Fruit fly (Drosophila melanogaster) whole organism, pupa: ENCODE data around the gene CG14720.
A peak's percentile ranks its signal among the peaks of the same experiment; 100 is the strongest.

Experiments
- CG10348 ChIP-seq: fragments of 200-800 bp; sonication (Bioruptor generic); IDR thresholded peaks from 2 replicates; pipeline ENCODE4 v1.3.6; 2022; ENCODE audit warnings: missing biosample characterization, missing genetic modification characterization
- CG12605 ChIP-seq: fragments of 200-800 bp; sonication (Bioruptor generic); IDR thresholded peaks from 2 replicates; pipeline ENCODE4 v1.3.6; 2022; ENCODE audit warnings: missing biosample characterization, missing genetic modification characterization
- CG13204 ChIP-seq: fragments of 200-800 bp; sonication (Bioruptor generic); optimal IDR thresholded peaks from 2 replicates; lab custom pipeline; 2018; ENCODE audit warnings: missing biosample characterization, mild to moderate bottlenecking, missing genetic modification characterization, moderate library complexity
- CG14655 ChIP-seq: fragments of 200-800 bp; sonication (Bioruptor generic); optimal IDR thresholded peaks from 3 replicates; lab custom pipeline; 2017; ENCODE audit warnings: mild to moderate bottlenecking, missing biosample characterization, missing genetic modification reagents, missing genetic modification characterization
- CG15710 ChIP-seq: fragments of 200-800 bp; sonication (Bioruptor generic); optimal IDR thresholded peaks from 2 replicates; lab custom pipeline; 2018; ENCODE audit warnings: missing biosample characterization, mild to moderate bottlenecking, missing genetic modification characterization, moderate library complexity
- CG17806 ChIP-seq: fragments of 200-800 bp; sonication (Bioruptor generic); optimal IDR thresholded peaks from 2 replicates; lab custom pipeline; 2018; ENCODE audit warnings: missing biosample characterization, mild to moderate bottlenecking, missing genetic modification characterization, moderate library complexity
- CG32121 ChIP-seq: fragments of 200-800 bp; sonication (Bioruptor generic); IDR thresholded peaks from 2 replicates; pipeline ENCODE4 v1.3.6; 2022; ENCODE audit warnings: missing biosample characterization, missing genetic modification characterization
- CG34367 ChIP-seq: fragments of 200-800 bp; sonication (Bioruptor generic); optimal IDR thresholded peaks from 2 replicates; lab custom pipeline; 2018; ENCODE audit warnings: missing biosample characterization, mild to moderate bottlenecking, missing genetic modification characterization
- CG4496 ChIP-seq: fragments of 200-800 bp; sonication (Bioruptor generic); IDR thresholded peaks from 3 replicates; pipeline ENCODE4 v1.3.6; 2022; ENCODE audit warnings: missing biosample characterization, missing genetic modification characterization
- CG8159 ChIP-seq: fragments of 200-800 bp; sonication (Bioruptor generic); optimal IDR thresholded peaks from 3 replicates; lab custom pipeline; 2018; ENCODE audit warnings: missing biosample characterization, mild to moderate bottlenecking, missing genetic modification characterization, moderate library complexity
- CG8301 ChIP-seq: fragments of 200-800 bp; sonication (Bioruptor generic); optimal IDR thresholded peaks from 2 replicates; lab custom pipeline; 2018; ENCODE audit warnings: missing biosample characterization, mild to moderate bottlenecking, missing genetic modification characterization
- CG9948 ChIP-seq: fragments of 200-800 bp; sonication (Bioruptor generic); optimal IDR thresholded peaks from 2 replicates; lab custom pipeline; 2018; ENCODE audit warnings: missing biosample characterization, mild to moderate bottlenecking, missing genetic modification characterization, moderate library complexity
- D1 ChIP-seq: fragments of 200-800 bp; sonication (Bioruptor generic); optimal IDR thresholded peaks from 2 replicates; lab custom pipeline; 2018; ENCODE audit warnings: missing biosample characterization, mild to moderate bottlenecking, missing genetic modification characterization, moderate library complexity
- EcR ChIP-seq: fragments of 200-800 bp; sonication (Bioruptor generic); optimal IDR thresholded peaks from 3 replicates; lab custom pipeline; 2019; ENCODE audit warnings: missing biosample characterization, missing genetic modification characterization, mild to moderate bottlenecking, moderate library complexity, missing genetic modification reagents
- Ets98B ChIP-seq: fragments of 200-800 bp; sonication (Bioruptor generic); IDR thresholded peaks from 2 replicates; pipeline ENCODE4 v1.3.6; 2022; ENCODE audit warnings: missing biosample characterization, missing genetic modification characterization
- Pif1A ChIP-seq: fragments of 200-800 bp; sonication (Bioruptor generic); optimal IDR thresholded peaks from 3 replicates; lab custom pipeline; 2016; ENCODE audit warnings: missing biosample characterization, missing genetic modification characterization
- Pif1B ChIP-seq: fragments of 200-800 bp; sonication (Bioruptor generic); optimal IDR thresholded peaks from 3 replicates; lab custom pipeline; 2016; ENCODE audit warnings: missing biosample characterization, missing genetic modification characterization
- Snoo ChIP-seq: fragments of 200-800 bp; sonication (Bioruptor generic); optimal IDR thresholded peaks from 3 replicates; lab custom pipeline; 2017; ENCODE audit warnings: missing biosample characterization, mild to moderate bottlenecking, missing genetic modification characterization, inconsistent platforms
- fd96Ca ChIP-seq: fragments of 200-800 bp; sonication (Bioruptor generic); IDR thresholded peaks from 3 replicates; pipeline ENCODE4 v1.3.6; 2022; ENCODE audit warnings: missing biosample characterization, missing genetic modification characterization
- gl ChIP-seq: fragments of 200-800 bp; sonication (Bioruptor generic); optimal IDR thresholded peaks from 2 replicates; lab custom pipeline; 2018; ENCODE audit warnings: missing biosample characterization, mild to moderate bottlenecking, missing genetic modification characterization
- rn ChIP-seq: fragments of 200-800 bp; sonication (Bioruptor generic); IDR thresholded peaks from 2 replicates; pipeline ENCODE4 v1.3.6; 2022; ENCODE audit warnings: missing biosample characterization, missing genetic modification characterization

The CG14720 gene

dm6 chr3R:11679513-11679912 is 32.0 kb upstream of the CG14720 start, which contains the start of the genes Taf12 and Ho:
Taf12 (minus strand) TSS chr3R:11679690.
Ho (plus strand) TSS chr3R:11679743.
- no peak for TF ChIP-seq CG13204 (GFP tag; lab: Kevin White, UChicago)
- peak; percentile 9 for TF ChIP-seq EcR (GFP tag; lab: Kevin White, UChicago)

dm6 chr3R:11683675-11684074 is 27.8 kb upstream of the CG14720 start:
- no peak for TF ChIP-seq CG14655 (GFP tag; lab: Kevin White, UChicago)
- TF ChIP-seq CG10348, result no peak
- TF ChIP-seq EcR (GFP tag; lab: Kevin White, UChicago), result no peak
- TF ChIP-seq fd96Ca (GFP tag; lab: Robert Waterston, UW), result no peak
- no peak for TF ChIP-seq D1 (tag; lab: Kevin White, UChicago)
- no peak for TF ChIP-seq CG15710
- no peak for TF ChIP-seq CG32121
- no peak for TF ChIP-seq Pif1A (GFP tag; lab: Kevin White, UChicago)

dm6 chr3R:11684316-11684715 is 27.2 kb upstream of the CG14720 start, which contains the start of gene CG6830:
CG6830 (minus strand) TSS chr3R:11684342.
- TF ChIP-seq CG32121, result no peak
- no peak for TF ChIP-seq CG17806 (tag; lab: Kevin White, UChicago)
- no peak for TF ChIP-seq gl (tag; lab: Kevin White, UChicago)
- TF ChIP-seq Pif1B (GFP tag; lab: Kevin White, UChicago), result no peak
- TF ChIP-seq, all 21 proteins: peak for 0

dm6 chr3R:11688055-11688454 is 23.4 kb upstream of the CG14720 start, which contains the start of gene CG6834:
CG6834 (minus strand) TSS chr3R:11688133.
- TF ChIP-seq CG8159 (tag; lab: Kevin White, UChicago) (no peak), EcR (GFP tag; lab: Kevin White, UChicago) (peak; percentile 57)

dm6 chr3R:11689900-11690299 is 21.6 kb upstream of the CG14720 start, which contains the start of gene CG6908:
CG6908 (minus strand) TSS chr3R:11690051.
- TF ChIP-seq CG34367 (no peak), CG32121 (0 out of 2 replicates have a peak, but pooled peaks have one; percentile 30), EcR (GFP tag; lab: Kevin White, UChicago) (peak; percentile 37)
- TF ChIP-seq, all 21 proteins: peak for 2

dm6 chr3R:11690857-11691471 is 20.5 kb upstream of the CG14720 start:
- no peak for TF ChIP-seq gl (tag; lab: Kevin White, UChicago)
- no peak for TF ChIP-seq CG32121
- TF ChIP-seq CG9948 (tag; lab: Kevin White, UChicago), result no peak
- TF ChIP-seq CG4496, result no peak
- TF ChIP-seq rn (GFP tag; lab: Robert Waterston, UW), result no peak
- TF ChIP-seq CG15710, result no peak
- TF ChIP-seq Pif1A (GFP tag; lab: Kevin White, UChicago), result no peak
- TF ChIP-seq fd96Ca (GFP tag; lab: Robert Waterston, UW), result no peak
- no peak for TF ChIP-seq Snoo (tag; lab: Kevin White, UChicago)
- TF ChIP-seq D1 (tag; lab: Kevin White, UChicago), result no peak
- TF ChIP-seq Pif1B (GFP tag; lab: Kevin White, UChicago), result no peak
- TF ChIP-seq CG8301 (tag; lab: Kevin White, UChicago), result no peak
- no peak for TF ChIP-seq CG13204 (GFP tag; lab: Kevin White, UChicago)
- no peak for TF ChIP-seq EcR (GFP tag; lab: Kevin White, UChicago)
- TF ChIP-seq CG10348, result no peak
- TF ChIP-seq CG34367, result no peak
- TF ChIP-seq, all 21 proteins: peak for 0

dm6 chr3R:11691747-11692146 is 19.7 kb upstream of the CG14720 start, which contains the start of gene CG18765:
CG18765 (minus strand) TSS chr3R:11691799.
- TF ChIP-seq CG8301 (tag; lab: Kevin White, UChicago) (no peak), Snoo (tag; lab: Kevin White, UChicago) (no peak), CG13204 (GFP tag; lab: Kevin White, UChicago) (no peak), Ets98B (no peak), CG12605 (no peak), CG8159 (tag; lab: Kevin White, UChicago) (no peak), D1 (tag; lab: Kevin White, UChicago) (no peak), CG10348 (no peak), rn (GFP tag; lab: Robert Waterston, UW) (no peak), CG14655 (GFP tag; lab: Kevin White, UChicago) (no peak), CG17806 (tag; lab: Kevin White, UChicago) (no peak), Pif1B (GFP tag; lab: Kevin White, UChicago) (no peak), Pif1A (GFP tag; lab: Kevin White, UChicago) (no peak), CG15710 (no peak), CG34367 (no peak), CG9948 (tag; lab: Kevin White, UChicago) (no peak), gl (tag; lab: Kevin White, UChicago) (no peak), CG4496 (no peak), EcR (GFP tag; lab: Kevin White, UChicago) (no peak), CG32121 (no peak)
